Worm (Caenorhabditis elegans): ENCODE data around the gene F31B9.2.
A peak's percentile ranks its signal among the peaks of the same experiment; 100 is the strongest.

Gene F31B9.2

DNA sequence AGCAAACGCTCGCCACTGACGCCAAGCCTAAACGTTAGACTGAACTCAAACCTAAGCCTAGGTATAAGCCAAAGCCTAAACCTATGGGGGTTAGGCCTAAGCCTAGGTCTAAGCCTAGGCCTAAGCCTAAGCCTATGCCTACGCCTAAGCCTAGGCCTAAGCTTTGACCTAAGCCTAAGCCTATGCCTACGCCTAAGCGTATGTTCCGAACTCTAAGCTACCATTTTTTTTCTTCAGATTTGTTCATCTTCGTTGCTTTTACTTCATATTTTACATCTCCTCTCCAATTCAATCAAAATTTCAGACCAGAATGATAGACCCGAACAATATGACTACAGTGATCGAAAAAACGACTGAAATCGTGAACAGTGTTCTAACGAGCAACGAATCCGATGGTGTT lies 6.8 kb upstream of the F31B9.2 start, which contains the start of gene npr-33:
Gene npr-33, plus strand, starts transcription at position 301 of the 400 bp plus-strand sequence.
- no peak for TF ChIP-seq zfh-2 (GFP tag; conservative IDR thresholded peaks at IDR 0.05)
- no peak for TF ChIP-seq pbrm-1 (GFP tag; IDR thresholded peaks at IDR 0.05)
- no peak for TF ChIP-seq snpc-4 (GFP tag; optimal IDR thresholded peaks at IDR 0.05)
- no peak for TF ChIP-seq snpc-4 (tag; optimal IDR thresholded peaks at IDR 0.05)
- TF ChIP-seq ceh-91 (GFP tag; IDR thresholded peaks at IDR 0.05) = no peak
- TF ChIP-seq atf-7 (tag; optimal IDR thresholded peaks at IDR 0.05) = no peak
- TF ChIP-seq dpl-1 (GFP tag; optimal IDR thresholded peaks at IDR 0.05) = no peak
- no peak for TF ChIP-seq lir-1 (GFP tag; conservative IDR thresholded peaks at IDR 0.05)
- no peak for TF ChIP-seq tbx-9 (tag; optimal IDR thresholded peaks at IDR 0.05; ENCODE audit: borderline replicate concordance)
- no peak for TF ChIP-seq repo-1 (tag; optimal IDR thresholded peaks at IDR 0.05)
- no peak for TF ChIP-seq lsl-1 (GFP tag; optimal IDR thresholded peaks at IDR 0.05)
- no peak for TF ChIP-seq aptf-3 (GFP tag; IDR thresholded peaks at IDR 0.05)
- no peak for TF ChIP-seq mes-4 (tag; optimal IDR thresholded peaks at IDR 0.05)
- no peak for TF ChIP-seq efl-1 (GFP tag; optimal IDR thresholded peaks at IDR 0.05)
- no peak for TF ChIP-seq mcd-1 (GFP tag; IDR thresholded peaks at IDR 0.05)

DNA sequence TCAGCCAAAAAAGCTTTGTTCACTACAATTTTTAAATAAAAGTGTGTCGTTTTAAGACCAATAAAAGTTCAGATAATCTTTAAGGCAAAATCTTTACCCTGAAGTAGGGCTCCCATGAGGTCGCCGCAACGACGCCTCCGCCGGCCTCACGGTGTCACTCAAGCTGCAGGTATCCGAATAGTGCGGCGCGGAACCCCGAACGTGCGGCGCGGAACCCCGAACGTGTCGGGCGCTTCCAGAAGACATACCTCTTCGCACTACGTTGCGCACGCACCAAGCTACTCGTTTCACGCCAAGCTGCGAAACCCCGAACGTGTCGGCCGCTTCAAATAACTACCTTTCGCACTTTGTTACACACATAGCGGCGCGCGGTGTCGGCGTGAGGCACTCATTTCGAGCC lies 4.3 kb upstream of the F31B9.2 start:
- TF ChIP-seq zim-3 (tag; optimal IDR thresholded peaks at IDR 0.05) (peak; percentile 5), zfh-2 (GFP tag; conservative IDR thresholded peaks at IDR 0.05) (peak; percentile 84), B0035.1 (tag; optimal IDR thresholded peaks at IDR 0.05) (no peak), attf-6 (GFP tag; IDR thresholded peaks at IDR 0.05) (no peak), ztf-18 (tag; optimal IDR thresholded peaks at IDR 0.05) (no peak), akir-1 (GFP tag; optimal IDR thresholded peaks at IDR 0.05) (no peak), F55B11.4 (tag; optimal IDR thresholded peaks at IDR 0.05; ENCODE audit: borderline replicate concordance, insufficient read depth) (no peak), snpc-1.1 (tag; optimal IDR thresholded peaks at IDR 0.05; ENCODE audit: insufficient read depth) (no peak), ztf-3 (GFP tag; optimal IDR thresholded peaks at IDR 0.05) (no peak), lsl-1 (GFP tag; optimal IDR thresholded peaks at IDR 0.05) (no peak), ztf-28 (GFP tag; IDR thresholded peaks at IDR 0.05) (no peak), egrh-3 (GFP tag; IDR thresholded peaks at IDR 0.05) (peak; percentile 53; the same call in 1 of the 2 replicates), ama-1 (optimal IDR thresholded peaks at IDR 0.05) (no peak), ama-1 (GFP tag; optimal IDR thresholded peaks at IDR 0.05) (no peak), lag-1 (GFP tag; IDR thresholded peaks at IDR 0.05) (no peak), ZK185.1 (tag; optimal IDR thresholded peaks at IDR 0.05; ENCODE audit: poor library complexity, severe bottlenecking) (no peak)

DNA sequence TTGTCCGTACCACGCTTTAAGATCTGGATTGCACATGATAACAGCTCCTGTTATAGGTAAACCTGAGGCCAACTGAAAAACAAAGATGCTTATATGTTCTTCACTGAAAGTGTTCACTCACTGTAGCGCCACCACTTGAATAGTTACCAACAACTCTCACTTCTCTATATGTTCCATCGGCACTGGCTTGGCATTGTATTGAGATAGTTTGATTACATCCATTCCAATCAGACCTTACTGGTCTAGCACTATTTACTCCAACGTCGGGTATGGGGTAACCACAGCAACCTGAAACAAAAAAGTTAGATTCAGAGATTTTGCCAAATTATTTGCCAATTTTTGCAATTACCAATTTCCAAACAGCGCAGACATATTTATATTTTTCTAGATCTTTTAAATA lies 1.4 kb upstream of the F31B9.2 start:
- TF ChIP-seq ccch-3 (GFP tag; optimal IDR thresholded peaks at IDR 0.05) (no peak), cebp-1 (GFP tag; IDR thresholded peaks at IDR 0.05) (no peak), cebp-1 (tag; optimal IDR thresholded peaks at IDR 0.05) (no peak), ets-4 (GFP tag; optimal IDR thresholded peaks at IDR 0.05) (no peak), die-1 (tag; optimal IDR thresholded peaks at IDR 0.05) (no peak), F55B11.4 (tag; optimal IDR thresholded peaks at IDR 0.05; ENCODE audit: borderline replicate concordance, insufficient read depth) (no peak), dpff-1 (tag; optimal IDR thresholded peaks at IDR 0.05) (no peak), hsf-1 (GFP tag; IDR thresholded peaks at IDR 0.05) (no peak), ceh-100 (GFP tag; IDR thresholded peaks at IDR 0.05) (no peak), hmg-20 (GFP tag; IDR thresholded peaks at IDR 0.05) (no peak), ceh-40 (GFP tag; IDR thresholded peaks at IDR 0.05) (no peak), let-526 (GFP tag; IDR thresholded peaks at IDR 0.05) (no peak), him-1 (tag; optimal IDR thresholded peaks at IDR 0.05) (no peak), nhr-80 (tag; optimal IDR thresholded peaks at IDR 0.05) (no peak), hrde-1 (tag; optimal IDR thresholded peaks at IDR 0.05; ENCODE audit: borderline replicate concordance) (no peak), F52B5.7 (tag; optimal IDR thresholded peaks at IDR 0.05) (no peak), ztf-28 (GFP tag; IDR thresholded peaks at IDR 0.05) (no peak), unc-130 (GFP tag; optimal IDR thresholded peaks at IDR 0.05) (no peak), nhr-120 (GFP tag; IDR thresholded peaks at IDR 0.05) (no peak), let-607 (tag; optimal IDR thresholded peaks at IDR 0.05) (no peak), mcd-1 (GFP tag; IDR thresholded peaks at IDR 0.05) (no peak)

All from whole organism, young adult.